Fruit fly (Drosophila melanogaster) whole organism, embryonic: ENCODE results near the gene JMJD5.

Source experiments
- Atf3 ChIP-seq: fragments of 200-800 bp; sonication (Bioruptor generic); optimal IDR thresholded peaks from 3 replicates; lab custom pipeline; 2016; ENCODE audit warnings: missing biosample characterization, missing genetic modification characterization
- CG10267 ChIP-seq: fragments of 200-800 bp; sonication (Bioruptor generic); optimal IDR thresholded peaks from 2 replicates; lab custom pipeline; 2018; ENCODE audit warnings: missing biosample characterization, mild to moderate bottlenecking, missing genetic modification characterization, moderate library complexity
- CG10274 ChIP-seq: fragments of 200-800 bp; sonication (Bioruptor generic); optimal IDR thresholded peaks from 3 replicates; lab custom pipeline; 2017; ENCODE audit warnings: missing biosample characterization, mild to moderate bottlenecking, missing genetic modification characterization
- CG10565 ChIP-seq: fragments of 200-800 bp; sonication (Bioruptor generic); optimal IDR thresholded peaks from 3 replicates; lab custom pipeline; 2016; ENCODE audit warnings: missing biosample characterization, mild to moderate bottlenecking, missing genetic modification characterization
- CG11560 ChIP-seq: fragments of 200-800 bp; sonication (Bioruptor generic); IDR thresholded peaks from 3 replicates; pipeline ENCODE4 v1.3.6; 2022; ENCODE audit warnings: missing biosample characterization, missing genetic modification characterization
- CG12659 ChIP-seq: fragments of 200-800 bp; sonication (Bioruptor generic); optimal IDR thresholded peaks from 3 replicates; lab custom pipeline; 2017; ENCODE audit warnings: mild to moderate bottlenecking, missing biosample characterization, missing genetic modification reagents, missing genetic modification characterization
- CG12942 ChIP-seq: fragments of 200-800 bp; sonication (Bioruptor generic); optimal IDR thresholded peaks from 3 replicates; lab custom pipeline; 2016; ENCODE audit warnings: missing biosample characterization, missing genetic modification characterization
- CG13123 ChIP-seq: fragments of 200-800 bp; sonication (Bioruptor generic); optimal IDR thresholded peaks from 2 replicates; lab custom pipeline; 2016; ENCODE audit warnings: missing biosample characterization, missing genetic modification characterization
- CG16813 ChIP-seq: fragments of 200-800 bp; sonication (Bioruptor generic); IDR thresholded peaks from 3 replicates; pipeline ENCODE4 v1.3.6; 2022; ENCODE audit warnings: missing biosample characterization, missing genetic modification characterization; ENCODE audit not compliant: partially characterized antibody
- CG17568 ChIP-seq: fragments of 200-800 bp; sonication (Bioruptor generic); optimal IDR thresholded peaks from 2 replicates; lab custom pipeline; 2018; ENCODE audit warnings: missing biosample characterization, mild to moderate bottlenecking, missing genetic modification characterization, moderate library complexity
- CG18476 ChIP-seq: fragments of 200-800 bp; sonication (Bioruptor generic); optimal IDR thresholded peaks from 2 replicates; lab custom pipeline; 2016; ENCODE audit warnings: missing biosample characterization, mild to moderate bottlenecking, missing genetic modification characterization
- CG18599 ChIP-seq: fragments of 200-800 bp; sonication (Bioruptor generic); optimal IDR thresholded peaks from 3 replicates; lab custom pipeline; 2017; ENCODE audit warnings: missing biosample characterization, missing genetic modification characterization, mild to moderate bottlenecking, moderate library complexity, missing genetic modification reagents
- CG2116 ChIP-seq: fragments of 200-800 bp; sonication (Bioruptor generic); optimal IDR thresholded peaks from 3 replicates; lab custom pipeline; 2018; ENCODE audit warnings: missing biosample characterization, mild to moderate bottlenecking, missing genetic modification characterization
- CG2199 ChIP-seq: fragments of 200-800 bp; sonication (Bioruptor generic); IDR thresholded peaks from 3 replicates; pipeline ENCODE4 v1.3.6; 2022; ENCODE audit warnings: missing biosample characterization, missing genetic modification characterization
- CG2875 ChIP-seq: fragments of 200-800 bp; sonication (Bioruptor generic); optimal IDR thresholded peaks from 2 replicates; lab custom pipeline; 2017; ENCODE audit warnings: missing biosample characterization, mild to moderate bottlenecking, missing genetic modification characterization, missing genetic modification reagents
- CG2889 ChIP-seq: fragments of 200-800 bp; sonication (Bioruptor generic); IDR thresholded peaks from 3 replicates; pipeline ENCODE4 v1.3.6; 2022; ENCODE audit warnings: missing biosample characterization, missing genetic modification characterization
- CG34376 ChIP-seq: fragments of 200-800 bp; sonication (Bioruptor generic); optimal IDR thresholded peaks from 2 replicates; lab custom pipeline; 2018; ENCODE audit warnings: missing biosample characterization, mild to moderate bottlenecking, missing genetic modification characterization
- CG4360 ChIP-seq: fragments of 200-800 bp; sonication (Bioruptor generic); IDR thresholded peaks from 2 replicates; pipeline ENCODE4 v1.3.6; 2022; ENCODE audit warnings: missing biosample characterization, missing genetic modification characterization
- CG4820 ChIP-seq: fragments of 200-800 bp; sonication (Bioruptor generic); optimal IDR thresholded peaks from 3 replicates; lab custom pipeline; 2016; ENCODE audit warnings: missing biosample characterization, missing genetic modification characterization
- CG5245 ChIP-seq: fragments of 200-800 bp; sonication (Bioruptor generic); optimal IDR thresholded peaks from 3 replicates; lab custom pipeline; 2016; ENCODE audit warnings: missing biosample characterization, missing genetic modification characterization
- CG7745 ChIP-seq: fragments of 200-800 bp; sonication (Bioruptor generic); optimal IDR thresholded peaks from 2 replicates; lab custom pipeline; 2018; ENCODE audit warnings: missing biosample characterization, mild to moderate bottlenecking, missing genetic modification characterization, moderate library complexity
- CG8281 ChIP-seq: fragments of 200-800 bp; sonication (Bioruptor generic); optimal IDR thresholded peaks from 2 replicates; lab custom pipeline; 2018; ENCODE audit warnings: missing biosample characterization, mild to moderate bottlenecking, missing genetic modification characterization, moderate library complexity
- CG8924 ChIP-seq: fragments of 200-800 bp; optimal IDR thresholded peaks from 3 replicates; lab custom pipeline; 2019; ENCODE audit warnings: missing biosample characterization, mild to moderate bottlenecking, missing genetic modification characterization, moderate library complexity
- Dref ChIP-seq: fragments of 200-800 bp; sonication (Bioruptor generic); IDR thresholded peaks from 2 replicates; pipeline ENCODE4 v1.3.6; 2022; ENCODE audit warnings: missing biosample characterization, missing genetic modification characterization
- HLH54F ChIP-seq: fragments of 200-800 bp; sonication (Bioruptor generic); optimal IDR thresholded peaks from 3 replicates; lab custom pipeline; 2016; ENCODE audit warnings: missing biosample characterization, missing genetic modification characterization
- Hsf ChIP-seq: fragments of 200-800 bp; sonication (Bioruptor generic); optimal IDR thresholded peaks from 3 replicates; lab custom pipeline; 2016; ENCODE audit warnings: missing biosample characterization, missing genetic modification characterization
- Meics ChIP-seq: fragments of 200-800 bp; sonication (Bioruptor generic); optimal IDR thresholded peaks from 2 replicates; lab custom pipeline; 2017; ENCODE audit warnings: missing biosample characterization, mild to moderate bottlenecking, missing genetic modification characterization
- Oli ChIP-seq: fragments of 200-800 bp; sonication (Bioruptor generic); optimal IDR thresholded peaks from 2 replicates; lab custom pipeline; 2018; ENCODE audit warnings: missing biosample characterization, mild to moderate bottlenecking, missing genetic modification characterization, moderate library complexity
- Opbp ChIP-seq: fragments of 200-800 bp; sonication (Bioruptor generic); IDR thresholded peaks from 3 replicates; pipeline ENCODE4 v1.3.6; 2022; ENCODE audit warnings: missing biosample characterization, missing genetic modification characterization; ENCODE audit not compliant: partially characterized antibody
- PHDP ChIP-seq: fragments of 200-800 bp; sonication (Bioruptor generic); optimal IDR thresholded peaks from 3 replicates; lab custom pipeline; 2018; ENCODE audit warnings: missing biosample characterization, mild to moderate bottlenecking, missing genetic modification characterization, moderate library complexity
- Side ChIP-seq: fragments of 200-800 bp; sonication (Bioruptor generic); optimal IDR thresholded peaks from 2 replicates; lab custom pipeline; 2016; ENCODE audit warnings: missing biosample characterization, missing genetic modification characterization
- Spps ChIP-seq: fragments of 200-800 bp; sonication (Bioruptor generic); optimal IDR thresholded peaks from 2 replicates; lab custom pipeline; 2018; ENCODE audit warnings: missing biosample characterization, mild to moderate bottlenecking, missing genetic modification characterization
- TFAM ChIP-seq: fragments of 200-800 bp; sonication (Bioruptor generic); optimal IDR thresholded peaks from 2 replicates; lab custom pipeline; 2017; ENCODE audit warnings: missing biosample characterization, missing genetic modification characterization, inconsistent platforms
- caup ChIP-seq: fragments of 200-800 bp; sonication (Bioruptor generic); optimal IDR thresholded peaks from 3 replicates; lab custom pipeline; 2017; ENCODE audit warnings: missing biosample characterization, mild to moderate bottlenecking, missing genetic modification characterization, moderate library complexity; ENCODE audit not compliant: severe bottlenecking
- crc ChIP-seq: fragments of 200-800 bp; sonication (Bioruptor generic); optimal IDR thresholded peaks from 2 replicates; lab custom pipeline; 2016; ENCODE audit warnings: missing biosample characterization, missing genetic modification characterization
- da ChIP-seq: fragments of 200-800 bp; sonication (Bioruptor generic); optimal IDR thresholded peaks from 2 replicates; lab custom pipeline; 2016; ENCODE audit warnings: missing biosample characterization, missing genetic modification characterization
- danr ChIP-seq: fragments of 200-800 bp; sonication (Bioruptor generic); IDR thresholded peaks from 2 replicates; pipeline ENCODE4 v1.3.6; 2022; ENCODE audit warnings: missing biosample characterization, missing genetic modification characterization
- dysf ChIP-seq: fragments of 200-800 bp; sonication (Bioruptor generic); IDR thresholded peaks from 3 replicates; pipeline ENCODE4 v1.3.6; 2022; ENCODE audit warnings: missing biosample characterization, missing genetic modification characterization
- ewg ChIP-seq: fragments of 200-800 bp; sonication (Bioruptor generic); optimal IDR thresholded peaks from 3 replicates; lab custom pipeline; 2017; ENCODE audit warnings: mild to moderate bottlenecking, missing biosample characterization, missing genetic modification reagents, missing genetic modification characterization
- exex ChIP-seq: fragments of 200-800 bp; sonication (Bioruptor generic); optimal IDR thresholded peaks from 4 replicates; lab custom pipeline; 2018; ENCODE audit warnings: missing biosample characterization, mild to moderate bottlenecking, missing genetic modification characterization, moderate library complexity
- gcm2 ChIP-seq: fragments of 200-800 bp; sonication (Bioruptor generic); optimal IDR thresholded peaks from 2 replicates; lab custom pipeline; 2016; ENCODE audit warnings: missing biosample characterization, missing genetic modification characterization
- h ChIP-seq: fragments of >200 bp; optimal IDR thresholded peaks from 2 replicates; lab custom pipeline; 2017
- jumu ChIP-seq: fragments of 200-800 bp; sonication (Bioruptor generic); optimal IDR thresholded peaks from 3 replicates; lab custom pipeline; 2016; ENCODE audit warnings: missing biosample characterization, missing genetic modification characterization
- ken ChIP-seq: fragments of 200-800 bp; sonication (Bioruptor generic); IDR thresholded peaks from 3 replicates; pipeline ENCODE4 v1.3.6; 2022; ENCODE audit warnings: missing biosample characterization, missing genetic modification characterization
- klu ChIP-seq: fragments of 200-800 bp; sonication (Bioruptor generic); IDR thresholded peaks from 2 replicates; pipeline ENCODE4 v1.3.6; 2022; ENCODE audit warnings: missing biosample characterization, missing genetic modification characterization
- pita ChIP-seq: fragments of 200-800 bp; sonication (Bioruptor generic); optimal IDR thresholded peaks from 2 replicates; lab custom pipeline; 2017; ENCODE audit warnings: missing biosample characterization, mild to moderate bottlenecking, missing genetic modification characterization
- tgo ChIP-seq: fragments of 200-800 bp; sonication (Bioruptor generic); IDR thresholded peaks from 3 replicates; pipeline ENCODE4 v1.3.6; 2022; ENCODE audit warnings: missing biosample characterization, missing genetic modification characterization
- ttk ChIP-seq: fragments of 200-800 bp; sonication (Bioruptor generic); IDR thresholded peaks from 2 replicates; pipeline ENCODE4 v2.1.2; 2022; ENCODE audit warnings: missing biosample characterization, missing genetic modification characterization
- tup ChIP-seq: fragments of 200-800 bp; sonication (Bioruptor generic); optimal IDR thresholded peaks from 2 replicates; lab custom pipeline; 2016; ENCODE audit warnings: missing biosample characterization, mild to moderate bottlenecking, missing genetic modification characterization, moderate library complexity
- tx ChIP-seq: fragments of 200-800 bp; sonication (Bioruptor generic); optimal IDR thresholded peaks from 2 replicates; lab custom pipeline; 2016; ENCODE audit warnings: missing biosample characterization, missing genetic modification characterization
- unc-4 ChIP-seq: fragments of 200-800 bp; sonication (Bioruptor generic); IDR thresholded peaks from 2 replicates; pipeline ENCODE4 v1.3.6; 2022; ENCODE audit warnings: missing biosample characterization, missing genetic modification characterization; ENCODE audit not compliant: partially characterized antibody
- vvl ChIP-seq: fragments of 200-800 bp; sonication (Bioruptor generic); IDR thresholded peaks from 2 replicates; pipeline ENCODE4 v1.3.6; 2022; ENCODE audit warnings: missing biosample characterization, missing genetic modification characterization
- yki ChIP-seq: fragments of >200 bp; optimal IDR thresholded peaks from 3 replicates; lab custom pipeline; 2018

JMJD5 gene

DNA sequence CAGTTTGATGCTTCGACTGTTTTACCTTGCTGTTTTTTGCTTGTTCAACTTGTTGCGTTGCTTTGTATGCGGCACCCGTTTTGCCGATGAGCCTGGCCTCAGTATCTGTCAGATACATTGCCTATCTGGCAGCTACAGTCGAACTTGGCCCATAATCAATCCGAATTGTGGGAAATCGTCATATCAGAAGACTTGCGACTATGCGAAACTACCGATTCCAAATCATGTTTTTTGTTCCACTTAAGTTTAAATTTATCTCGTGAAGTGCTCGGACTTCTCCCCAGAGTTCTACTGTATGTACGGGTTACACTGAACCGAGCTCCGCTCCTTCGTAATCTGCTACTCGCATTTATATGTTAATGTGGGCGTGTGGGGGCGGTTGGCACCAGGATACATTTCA, 43.1 kb upstream of the JMJD5 start (continued):
- no peak for TF ChIP-seq CG5245
- TF ChIP-seq da (GFP tag; lab: Kevin White, UChicago), result no peak
- no peak for TF ChIP-seq CG8924 (tag; lab: Kevin White, UChicago)
- TF ChIP-seq CG2199, result no peak
- TF ChIP-seq CG12942 (GFP tag; lab: Kevin White, UChicago), result no peak
- no peak for TF ChIP-seq HLH54F (GFP tag; lab: Kevin White, UChicago)
- TF ChIP-seq vvl (GFP tag; lab: Robert Waterston, UW), result peak; percentile 30; the same call in 1 of the 2 replicates
- TF ChIP-seq CG2889 (GFP tag; lab: Robert Waterston, UW), result no peak
- no peak for TF ChIP-seq ewg (GFP tag; lab: Kevin White, UChicago)
- no peak for TF ChIP-seq tup (GFP tag; lab: Kevin White, UChicago)
- no peak for TF ChIP-seq CG4820 (GFP tag; lab: Kevin White, UChicago)
- no peak for TF ChIP-seq h (lab: Kevin White, UChicago)
- TF ChIP-seq dysf (GFP tag; lab: Robert Waterston, UW), result peak; percentile 40; the same call in 1 of the 3 replicates
- TF ChIP-seq Atf3 (GFP tag; lab: Kevin White, UChicago), result no peak
- TF ChIP-seq ttk, result no peak
- peak; percentile 66 for TF ChIP-seq CG18599 (GFP tag; lab: Kevin White, UChicago)
- no peak for TF ChIP-seq CG2875 (GFP tag; lab: Kevin White, UChicago)
- TF ChIP-seq Oli, result no peak
- TF ChIP-seq CG8281 (tag; lab: Kevin White, UChicago), result no peak
- TF ChIP-seq exex (tag; lab: Kevin White, UChicago), result no peak
- TF ChIP-seq CG17568, result no peak
- TF ChIP-seq ken (GFP tag; lab: Robert Waterston, UW), result no peak
- no peak for TF ChIP-seq CG10274 (GFP tag; lab: Kevin White, UChicago)
- peak; percentile 28 for TF ChIP-seq caup (GFP tag; lab: Kevin White, UChicago)
- TF ChIP-seq danr (GFP tag; lab: Robert Waterston, UW), result no peak
- TF ChIP-seq Side, result no peak
- TF ChIP-seq Meics, result peak; percentile 33
- no peak for TF ChIP-seq Spps (tag; lab: Kevin White, UChicago)
- no peak for TF ChIP-seq CG12659 (GFP tag; lab: Kevin White, UChicago)
- no peak for TF ChIP-seq CG11560 (tag; lab: Robert Waterston, UW)
- TF ChIP-seq Dref (GFP tag; lab: Robert Waterston, UW), result no peak
- no peak for TF ChIP-seq CG7745 (tag; lab: Kevin White, UChicago)
- no peak for TF ChIP-seq gcm2 (GFP tag; lab: Kevin White, UChicago)
- no peak for TF ChIP-seq TFAM (GFP tag; lab: Kevin White, UChicago)
- TF ChIP-seq CG16813 (GFP tag; lab: Robert Waterston, UW), result no peak
- TF ChIP-seq CG4360 (GFP tag; lab: Robert Waterston, UW), result no peak
- no peak for TF ChIP-seq pita (GFP tag; lab: Kevin White, UChicago)
- TF ChIP-seq tgo, result no peak
- TF ChIP-seq CG2116, result no peak
- TF ChIP-seq jumu, result no peak
- no peak for TF ChIP-seq CG34376
- no peak for TF ChIP-seq yki (lab: Kevin White, UChicago)
- no peak for TF ChIP-seq crc (GFP tag; lab: Kevin White, UChicago)
- no peak for TF ChIP-seq tx (GFP tag; lab: Kevin White, UChicago)
- no peak for TF ChIP-seq klu (GFP tag; lab: Robert Waterston, UW)
- TF ChIP-seq unc-4 (GFP tag; lab: Robert Waterston, UW), result no peak
- no peak for TF ChIP-seq CG10267 (tag; lab: Kevin White, UChicago)
- TF ChIP-seq PHDP, result no peak
- no peak for TF ChIP-seq CG10565 (GFP tag; lab: Kevin White, UChicago)
- TF ChIP-seq Hsf (GFP tag; lab: Kevin White, UChicago), result no peak
- no peak for TF ChIP-seq Opbp (GFP tag; lab: Robert Waterston, UW)
- no peak for TF ChIP-seq CG13123 (GFP tag; lab: Kevin White, UChicago)
- no peak for TF ChIP-seq CG18476
